Worm (Caenorhabditis elegans): Measurements from ENCODE around the gene nspc-17.

DNA sequence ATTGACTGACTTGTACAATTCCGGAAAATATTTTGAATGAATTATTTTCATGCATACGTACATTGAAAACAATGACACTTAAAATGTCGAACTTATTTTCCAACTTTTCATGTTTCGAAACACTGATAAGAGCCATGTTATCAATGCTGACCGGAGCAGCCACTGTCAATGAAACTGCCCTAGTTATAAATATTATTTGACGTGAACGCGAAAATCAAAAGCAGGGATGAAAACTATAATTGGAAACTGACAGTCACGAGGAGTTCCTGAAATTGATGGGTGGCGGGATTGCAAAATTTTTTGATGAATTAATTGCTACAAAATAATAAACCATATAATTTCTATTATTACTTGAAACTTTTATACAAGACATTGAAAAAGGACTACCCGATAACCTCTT is 14.5 kb upstream of the nspc-17 start:
- TF ChIP-seq him-1 (tag; optimal IDR thresholded peaks at IDR 0.05) (no peak), dao-5 (tag; optimal IDR thresholded peaks at IDR 0.05) (no peak)

Data from whole organism, L4/young adult.